Worm (Caenorhabditis elegans) whole organism, early embryonic: ENCODE measurements around the gene dct-8.

Experiments used
- B0310.2 ChIP-seq: sonication (generic microtip); optimal IDR thresholded peaks from 2 replicates; lab custom pipeline; 2016; ENCODE audit warnings: mild to moderate bottlenecking, missing genetic modification characterization, missing compliant biosample characterization
- F13C5.2 ChIP-seq: sonication (generic microtip); optimal IDR thresholded peaks from 2 replicates; lab custom pipeline; 2017; ENCODE audit warnings: mild to moderate bottlenecking, missing genetic modification characterization, inconsistent platforms, missing compliant biosample characterization
- aly-1 ChIP-seq: sonication (generic microtip); optimal IDR thresholded peaks from 2 replicates; lab custom pipeline; 2016; ENCODE audit warnings: missing genetic modification characterization, missing compliant biosample characterization
- ama-1 ChIP-seq: fragments of 150-350 bp; optimal IDR thresholded peaks from 2 replicates; lab custom pipeline; 2014
- ceh-13 ChIP-seq: fragments of 200-800 bp; sonication (Bioruptor generic); optimal IDR thresholded peaks from 2 replicates; lab custom pipeline; 2018; ENCODE audit warnings: mild to moderate bottlenecking, missing genetic modification characterization, missing compliant biosample characterization
- ceh-36 ChIP-seq: sonication (generic microtip); optimal IDR thresholded peaks from 2 replicates; lab custom pipeline; 2016; ENCODE audit warnings: missing genetic modification characterization, inconsistent platforms, missing compliant biosample characterization
- ets-7 ChIP-seq: sonication (generic microtip); optimal IDR thresholded peaks from 2 replicates; lab custom pipeline; 2016; ENCODE audit warnings: missing genotype, missing genetic modification characterization, missing compliant biosample characterization
- flt-1 ChIP-seq: fragments of 200-800 bp; sonication (Bioruptor generic); IDR thresholded peaks from 2 replicates; pipeline ENCODE4 v1.3.6; 2022; ENCODE audit warnings: missing genetic modification characterization, missing compliant biosample characterization
- hmbx-1 ChIP-seq: sonication (generic microtip); optimal IDR thresholded peaks from 2 replicates; lab custom pipeline; 2016; ENCODE audit warnings: mild to moderate bottlenecking, missing genetic modification characterization, missing compliant biosample characterization
- hmg-4 ChIP-seq: fragments of 200-800 bp; sonication (Bioruptor generic); optimal IDR thresholded peaks from 2 replicates; lab custom pipeline; 2018; ENCODE audit warnings: mild to moderate bottlenecking, missing genetic modification characterization, missing compliant biosample characterization
- hnd-1 ChIP-seq: sonication (generic microtip); optimal IDR thresholded peaks from 2 replicates; lab custom pipeline; 2016; ENCODE audit warnings: missing genetic modification characterization, missing compliant biosample characterization
- pes-1 ChIP-seq: fragments of 200-800 bp; sonication (Bioruptor generic); IDR thresholded peaks from 2 replicates; pipeline ENCODE4 v1.3.6; 2022; ENCODE audit warnings: missing genetic modification reagents, missing genetic modification characterization, missing compliant biosample characterization
- scrt-1 ChIP-seq: fragments of 200-800 bp; sonication (Bioruptor generic); IDR thresholded peaks from 2 replicates; pipeline ENCODE4 v1.3.6; 2022; ENCODE audit warnings: missing genetic modification characterization, missing compliant biosample characterization
- sea-1 ChIP-seq: fragments of 200-800 bp; sonication (Bioruptor generic); conservative IDR thresholded peaks from 2 replicates; pipeline ENCODE4 v1.3.6; 2022; ENCODE audit warnings: missing genetic modification characterization, missing compliant biosample characterization
- tbx-11 ChIP-seq: fragments of 200-800 bp; sonication (Bioruptor generic); IDR thresholded peaks from 2 replicates; pipeline ENCODE4 v1.3.6; 2022; ENCODE audit warnings: missing genetic modification characterization, missing compliant biosample characterization
- tbx-37 ChIP-seq: fragments of 200-800 bp; sonication (Bioruptor generic); conservative IDR thresholded peaks from 2 replicates; pipeline ENCODE4 v1.3.6; 2022; ENCODE audit warnings: missing genetic modification reagents, missing genetic modification characterization, missing compliant biosample characterization
- tra-4 ChIP-seq: sonication (generic microtip); optimal IDR thresholded peaks from 2 replicates; lab custom pipeline; 2017; ENCODE audit warnings: missing genetic modification characterization, missing compliant biosample characterization

Gene dct-8

DNA sequence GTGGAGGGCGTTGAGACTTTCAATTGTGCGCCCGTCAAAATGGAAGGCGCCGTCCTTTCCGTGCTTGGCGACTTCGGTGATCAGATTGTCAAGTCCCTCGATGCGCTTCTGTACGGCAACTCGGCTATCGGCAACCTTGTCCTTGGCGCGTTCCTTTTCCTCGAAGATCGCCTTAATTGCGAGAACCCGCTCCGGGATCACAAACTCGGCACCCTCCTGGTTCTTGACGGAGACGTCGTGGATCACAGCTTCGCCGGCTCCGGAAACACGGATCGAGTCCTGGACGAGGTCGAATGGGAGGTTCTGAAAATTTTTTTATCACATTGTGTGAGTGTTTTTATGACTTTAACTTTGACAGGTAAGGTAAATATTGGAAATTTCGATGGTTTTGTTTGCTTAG lies 21.7 kb upstream of the dct-8 start:
- TF ChIP-seq ceh-36 (no peak), B0310.2 (tag; lab: Kevin White, UChicago) (no peak), scrt-1 (GFP tag; lab: Robert Waterston, UW) (no peak), hnd-1 (tag; lab: Kevin White, UChicago) (no peak), aly-1 (tag; lab: Kevin White, UChicago) (no peak), pes-1 (no peak), ceh-13 (no peak), tbx-37 (no peak), ets-7 (tag; lab: Kevin White, UChicago) (no peak), flt-1 (no peak), hmg-4 (GFP tag; lab: Kevin White, UChicago) (no peak), tbx-11 (GFP tag; lab: Robert Waterston, UW) (no peak), tra-4 (tag; lab: Kevin White, UChicago) (no peak), sea-1 (no peak), ama-1 (no peak), hmbx-1 (tag; lab: Kevin White, UChicago) (no peak), F13C5.2 (no peak)

DNA sequence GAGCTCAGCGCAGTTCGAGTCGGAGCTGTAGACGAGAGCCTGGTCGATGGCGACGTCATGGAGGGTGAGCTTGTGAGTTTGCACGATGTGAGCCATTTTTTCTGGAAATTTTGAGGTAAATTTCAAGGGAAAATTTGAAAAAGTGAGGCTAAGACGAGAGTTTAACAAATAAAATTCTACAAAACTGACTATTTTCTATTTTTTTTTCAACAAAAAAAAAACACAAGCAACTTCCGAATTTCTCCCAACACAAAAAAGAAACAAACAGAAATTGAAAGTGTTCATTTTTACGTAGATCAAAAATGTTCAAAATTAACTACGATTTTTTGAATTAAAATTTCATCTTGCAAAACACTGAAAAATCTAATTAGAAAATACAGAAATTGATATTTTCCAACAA lies 21.2 kb upstream of the dct-8 start, which contains the start of gene F37C4.5:
TSS of gene F37C4.5 (minus strand) at position 101 of the 400 bp plus-strand sequence.
- TF ChIP-seq sea-1 (no peak), ama-1 (no peak), flt-1 (no peak), F13C5.2 (no peak), pes-1 (no peak), hmg-4 (GFP tag; lab: Kevin White, UChicago) (no peak), scrt-1 (GFP tag; lab: Robert Waterston, UW) (no peak)

ce11 chrIV:3874417-3874816 lies 20.5 kb upstream of the dct-8 start:
- no peak for TF ChIP-seq F13C5.2
- no peak for TF ChIP-seq scrt-1 (GFP tag; lab: Robert Waterston, UW)
- no peak for TF ChIP-seq pes-1
- TF ChIP-seq flt-1: no peak
- no peak for TF ChIP-seq tra-4 (tag; lab: Kevin White, UChicago)
- TF ChIP-seq ceh-13: no peak
- TF ChIP-seq B0310.2 (tag; lab: Kevin White, UChicago): no peak
- no peak for TF ChIP-seq aly-1 (tag; lab: Kevin White, UChicago)

DNA sequence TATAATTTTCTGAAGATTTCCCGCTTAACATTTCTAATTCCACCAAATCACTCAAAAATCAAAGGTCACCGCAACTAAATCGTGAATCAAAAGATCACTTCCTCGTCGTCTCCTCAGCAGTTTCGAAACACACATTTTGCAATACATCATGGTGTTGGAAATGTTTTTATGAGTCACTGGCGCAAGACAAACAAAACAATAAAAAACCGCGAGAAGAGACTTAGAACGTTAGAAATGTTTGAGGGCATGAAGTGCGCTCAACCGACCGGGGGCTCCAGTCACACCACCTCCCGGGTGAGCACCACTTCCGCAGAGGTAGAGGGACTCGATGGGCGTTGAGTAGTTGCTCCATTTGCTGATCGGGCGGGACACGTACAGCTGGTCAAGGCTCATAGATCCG lies 19.6 kb upstream of the dct-8 start:
- TF ChIP-seq tbx-37 (no peak), scrt-1 (GFP tag; lab: Robert Waterston, UW) (no peak), hmbx-1 (tag; lab: Kevin White, UChicago) (no peak), ceh-13 (no peak), ets-7 (tag; lab: Kevin White, UChicago) (no peak), aly-1 (tag; lab: Kevin White, UChicago) (no peak), hmg-4 (GFP tag; lab: Kevin White, UChicago) (no peak), hnd-1 (tag; lab: Kevin White, UChicago) (no peak), flt-1 (no peak), sea-1 (no peak), ceh-36 (no peak), tra-4 (tag; lab: Kevin White, UChicago) (no peak), F13C5.2 (no peak), tbx-11 (GFP tag; lab: Robert Waterston, UW) (no peak), pes-1 (no peak), ama-1 (no peak), B0310.2 (tag; lab: Kevin White, UChicago) (no peak)

DNA sequence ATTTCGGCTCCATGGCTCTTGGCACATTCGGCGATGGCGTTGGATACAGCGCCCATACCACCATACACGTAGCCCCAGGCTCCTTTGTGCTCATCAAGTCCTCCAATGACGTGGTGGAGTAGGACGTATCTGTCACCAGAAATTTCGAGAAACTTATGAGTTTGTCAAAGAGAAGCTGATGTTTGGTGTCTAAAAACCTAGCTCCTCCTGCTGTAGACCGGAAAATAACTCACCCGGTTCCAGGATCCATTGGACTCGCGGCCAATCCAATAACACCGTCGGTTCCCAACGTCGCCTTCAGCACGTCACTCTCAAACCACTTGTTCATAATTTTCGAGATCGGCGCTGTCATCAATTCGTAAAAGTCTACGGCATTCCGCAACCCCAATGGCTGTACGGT lies 17.9 kb upstream of the dct-8 start:
- TF ChIP-seq ceh-36 (no peak), tbx-37 (no peak), pes-1 (no peak), hnd-1 (tag; lab: Kevin White, UChicago) (no peak), hmbx-1 (tag; lab: Kevin White, UChicago) (no peak), ama-1 (no peak), tra-4 (tag; lab: Kevin White, UChicago) (no peak), scrt-1 (GFP tag; lab: Robert Waterston, UW) (no peak), F13C5.2 (no peak), ceh-13 (no peak), tbx-11 (GFP tag; lab: Robert Waterston, UW) (no peak), ets-7 (tag; lab: Kevin White, UChicago) (no peak), hmg-4 (GFP tag; lab: Kevin White, UChicago) (no peak), aly-1 (tag; lab: Kevin White, UChicago) (no peak), sea-1 (no peak), flt-1 (no peak)

ce11 chrIV:3878283-3878938 lies 16.5 kb upstream of the dct-8 start, which contains the start of gene F37C4.6:
Gene F37C4.6, minus strand, starts transcription at chrIV:3878333.
- no peak for TF ChIP-seq tra-4 (tag; lab: Kevin White, UChicago)
- no peak for TF ChIP-seq tbx-11 (GFP tag; lab: Robert Waterston, UW)
- no peak for TF ChIP-seq ets-7 (tag; lab: Kevin White, UChicago)
- no peak for TF ChIP-seq ceh-13
- no peak for TF ChIP-seq aly-1 (tag; lab: Kevin White, UChicago)
- TF ChIP-seq ceh-36: no peak
- TF ChIP-seq tbx-37: no peak
- no peak for TF ChIP-seq pes-1
- TF ChIP-seq hmbx-1 (tag; lab: Kevin White, UChicago): no peak
- no peak for TF ChIP-seq hnd-1 (tag; lab: Kevin White, UChicago)
- no peak for TF ChIP-seq B0310.2 (tag; lab: Kevin White, UChicago)
- TF ChIP-seq F13C5.2: no peak
- no peak for TF ChIP-seq sea-1
- TF ChIP-seq hmg-4 (GFP tag; lab: Kevin White, UChicago): no peak
- no peak for TF ChIP-seq ama-1

DNA sequence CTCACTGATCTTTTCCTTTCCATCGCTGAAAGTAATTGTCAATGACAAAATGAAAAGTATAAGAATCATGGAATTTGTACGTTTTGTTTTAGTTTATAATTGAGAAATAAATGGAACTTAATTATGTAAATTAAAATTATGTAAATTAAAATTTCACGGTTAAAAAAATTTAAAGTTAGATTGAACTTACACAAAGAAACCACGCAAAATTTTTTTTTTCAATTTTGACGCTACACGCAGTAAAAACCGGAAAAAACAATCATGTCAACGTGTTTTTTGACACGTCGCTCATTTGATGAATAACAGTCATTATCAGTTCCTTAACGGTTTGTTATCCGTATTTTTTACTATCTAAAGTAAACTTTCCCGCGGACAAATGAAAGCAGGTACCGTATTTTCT lies 13.8 kb upstream of the dct-8 start, which contains the start of the genes F37C4.8 and oac-23:
TSS of gene F37C4.8 (minus strand) at position 101 of the 400 bp plus-strand sequence.
TSS of gene oac-23 (plus strand) at position 323 of the 400 bp plus-strand sequence.
- TF ChIP-seq hmg-4 (GFP tag; lab: Kevin White, UChicago) (no peak), ets-7 (tag; lab: Kevin White, UChicago) (no peak), tbx-11 (GFP tag; lab: Robert Waterston, UW) (no peak), sea-1 (no peak)

- TF ChIP-seq ceh-13 (no peak), hnd-1 (tag; lab: Kevin White, UChicago) (no peak), hmg-4 (GFP tag; lab: Kevin White, UChicago) (no peak), flt-1 (no peak), sea-1 (no peak), tbx-37 (no peak), ets-7 (tag; lab: Kevin White, UChicago) (no peak), tbx-11 (GFP tag; lab: Robert Waterston, UW) (no peak), aly-1 (tag; lab: Kevin White, UChicago) (no peak)
Observed at ce11 chrIV:3885369-3885768, 9.5 kb upstream of the dct-8 start, which contains the start of gene oac-22. Gene oac-22, plus strand, starts transcription at chrIV:3885669.
